Worm (Caenorhabditis elegans): Measurements from ENCODE around the gene F17E9.5.

The F17E9.5 gene

DNA sequence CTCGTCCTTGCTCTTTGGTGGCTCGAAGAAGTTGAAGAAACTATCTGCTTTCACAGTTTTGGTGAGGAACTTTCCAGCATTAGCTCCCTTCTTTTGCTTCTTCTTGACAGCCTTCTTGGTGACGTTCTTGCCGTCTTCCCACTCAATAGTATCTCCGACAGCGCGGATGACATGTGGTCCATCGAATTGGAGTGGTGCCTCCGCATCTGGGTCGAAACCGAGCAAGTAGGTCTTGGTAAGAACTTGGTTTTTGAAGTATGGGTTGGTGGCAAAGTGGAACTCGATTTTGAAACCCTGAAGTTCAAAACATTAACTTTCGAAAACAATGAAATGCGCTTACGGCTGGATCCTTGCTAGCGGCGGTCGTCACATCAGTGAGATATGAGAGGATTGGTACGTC lies 32.7 kb downstream of the F17E9.5 start:
- TF ChIP-seq unc-98 (GFP tag; IDR thresholded peaks at IDR 0.05) (no peak), egl-13 (tag; optimal IDR thresholded peaks at IDR 0.05) (no peak), nhr-19 (GFP tag; conservative IDR thresholded peaks at IDR 0.05) (no peak), alr-1 (tag; optimal IDR thresholded peaks at IDR 0.05; ENCODE audit: borderline replicate concordance) (no peak), C34B4.2 (tag; optimal IDR thresholded peaks at IDR 0.05) (no peak), pqm-1 (tag; optimal IDR thresholded peaks at IDR 0.05) (no peak), snpc-4 (tag; optimal IDR thresholded peaks at IDR 0.05) (no peak), tbx-2 (tag; optimal IDR thresholded peaks at IDR 0.05) (no peak), aha-1 (tag; optimal IDR thresholded peaks at IDR 0.05) (no peak), fos-1 (tag; optimal IDR thresholded peaks at IDR 0.05) (no peak), swsn-7 (tag; optimal IDR thresholded peaks at IDR 0.05) (no peak), zag-1 (tag; optimal IDR thresholded peaks at IDR 0.05) (no peak), tlp-1 (tag; optimal IDR thresholded peaks at IDR 0.05) (no peak), grh-1 (GFP tag; IDR thresholded peaks at IDR 0.05) (no peak), lin-39 (tag; optimal IDR thresholded peaks at IDR 0.05) (no peak)

DNA sequence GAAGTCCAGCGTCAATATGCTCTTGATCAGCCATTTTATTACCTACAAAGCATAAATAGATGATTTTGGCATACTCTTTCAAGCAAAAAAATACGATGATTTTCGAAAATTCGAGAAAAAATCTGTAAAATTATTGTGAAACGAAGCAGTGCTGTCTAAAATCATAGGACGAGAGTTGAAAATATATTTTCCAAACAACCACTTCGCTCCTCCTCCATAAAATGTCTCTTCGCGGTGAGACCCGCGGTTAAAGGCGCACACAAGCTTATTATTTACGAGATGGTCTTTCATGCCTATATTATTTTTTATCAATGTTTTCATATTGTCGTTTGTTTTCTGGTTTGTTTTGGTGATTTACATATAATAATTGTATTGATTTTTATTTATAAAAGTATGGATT lies 33.7 kb downstream of the F17E9.5 start, which contains the start of gene nap-1:
Gene nap-1 (minus strand): TSS at position 42 of the 400 bp plus-strand sequence.
- TF ChIP-seq hpl-2 (GFP tag; optimal IDR thresholded peaks at IDR 0.05): no peak
- TF ChIP-seq ceh-88 (GFP tag; IDR thresholded peaks at IDR 0.05): no peak; the same call in 1 of the 2 replicates
- TF ChIP-seq tlp-1 (tag; optimal IDR thresholded peaks at IDR 0.05): no peak
- TF ChIP-seq nhr-71 (tag; optimal IDR thresholded peaks at IDR 0.05): peak; percentile 85
- no peak for TF ChIP-seq nhr-11 (tag; optimal IDR thresholded peaks at IDR 0.05)
- peak; percentile 15 for TF ChIP-seq nhr-237 (tag; optimal IDR thresholded peaks at IDR 0.05)
- TF ChIP-seq sox-4 (tag; optimal IDR thresholded peaks at IDR 0.05): no peak
- no peak for TF ChIP-seq fkh-10 (GFP tag; optimal IDR thresholded peaks at IDR 0.05)
- peak; percentile 58 for TF ChIP-seq lin-15B (tag; optimal IDR thresholded peaks at IDR 0.05)
- no peak for TF ChIP-seq efl-3 (GFP tag; optimal IDR thresholded peaks at IDR 0.05)
- peak; percentile 81 for TF ChIP-seq lin-13 (GFP tag; optimal IDR thresholded peaks at IDR 0.05)
- peak; percentile 77 for TF ChIP-seq skn-1 (tag; optimal IDR thresholded peaks at IDR 0.05)
- TF ChIP-seq C04F5.9 (tag; optimal IDR thresholded peaks at IDR 0.05): no peak
- peak; percentile 23 for TF ChIP-seq elt-2 (tag; optimal IDR thresholded peaks at IDR 0.05)
- peak; percentile 59 for TF ChIP-seq isw-1 (GFP tag; IDR thresholded peaks at IDR 0.05)
- peak in 1 of 2 experiments; percentile 9 for TF ChIP-seq egl-27 (tag; optimal IDR thresholded peaks at IDR 0.05)
- peak; percentile 84 for TF ChIP-seq lin-14 (GFP tag; optimal IDR thresholded peaks at IDR 0.05)
- TF ChIP-seq tbx-2 (tag; optimal IDR thresholded peaks at IDR 0.05): peak; percentile 66
- peak; percentile 71 for TF ChIP-seq xbp-1 (tag; optimal IDR thresholded peaks at IDR 0.05)
- peak; percentile 59 to 78 (median 72) for TF ChIP-seq dpl-1 (GFP tag; optimal IDR thresholded peaks at IDR 0.05)
- TF ChIP-seq nhr-28 (tag; optimal IDR thresholded peaks at IDR 0.05): no peak
- TF ChIP-seq aha-1 (tag; optimal IDR thresholded peaks at IDR 0.05): peak; percentile 42
- peak; percentile 69 for TF ChIP-seq fkh-8 (tag; optimal IDR thresholded peaks at IDR 0.05)
- no peak for TF ChIP-seq ama-1 (optimal IDR thresholded peaks at IDR 0.05)
- TF ChIP-seq F16B12.6 (tag; optimal IDR thresholded peaks at IDR 0.05): peak; percentile 47
- no peak for TF ChIP-seq ets-5 (GFP tag; IDR thresholded peaks at IDR 0.05)
- TF ChIP-seq aly-2 (tag; optimal IDR thresholded peaks at IDR 0.05): no peak
- TF ChIP-seq fos-1 (tag; optimal IDR thresholded peaks at IDR 0.05): peak; percentile 45
- TF ChIP-seq swsn-7 (tag; optimal IDR thresholded peaks at IDR 0.05): peak; percentile 69
- TF ChIP-seq grh-1 (GFP tag; IDR thresholded peaks at IDR 0.05): no peak
- TF ChIP-seq lin-35 (GFP tag; optimal IDR thresholded peaks at IDR 0.05): peak; percentile 77 to 85
- peak; percentile 52 for TF ChIP-seq snpc-4 (tag; optimal IDR thresholded peaks at IDR 0.05)
- no peak for TF ChIP-seq pax-3 (tag; optimal IDR thresholded peaks at IDR 0.05)
- TF ChIP-seq ceh-90 (tag; optimal IDR thresholded peaks at IDR 0.05): no peak
- no peak for TF ChIP-seq unc-62 (GFP tag; optimal IDR thresholded peaks at IDR 0.05)
- peak; percentile 61 for TF ChIP-seq nhr-77 (tag; optimal IDR thresholded peaks at IDR 0.05)
- TF ChIP-seq nhr-12 (tag; optimal IDR thresholded peaks at IDR 0.05): no peak
- TF ChIP-seq ceh-63 (GFP tag; optimal IDR thresholded peaks at IDR 0.05): no peak
- TF ChIP-seq mef-2 (tag; optimal IDR thresholded peaks at IDR 0.05): no peak
- peak; percentile 88 for TF ChIP-seq C16A3.4 (tag; optimal IDR thresholded peaks at IDR 0.05)
- peak; percentile 65 to 86 (median 78) for TF ChIP-seq ceh-82 (tag; optimal IDR thresholded peaks at IDR 0.05)
- peak; percentile 61 for TF ChIP-seq nhr-90 (tag; optimal IDR thresholded peaks at IDR 0.05; ENCODE audit: poor library complexity)
- peak; percentile 84 to 93 for TF ChIP-seq lsy-2 (tag; optimal IDR thresholded peaks at IDR 0.05)
- TF ChIP-seq nhr-19 (GFP tag; conservative IDR thresholded peaks at IDR 0.05): peak; percentile 76
- no peak for TF ChIP-seq irx-1 (tag; optimal IDR thresholded peaks at IDR 0.05)
- no peak for TF ChIP-seq zag-1 (tag; optimal IDR thresholded peaks at IDR 0.05)
